Fruit fly (Drosophila melanogaster): ENCODE measurements around the gene alpha-Man-IIa.

dm6 chr3R:9388321-9388720 is 24.0 kb upstream of the alpha-Man-IIa start:
- no peak for TF ChIP-seq CG8388 (GFP tag; optimal IDR thresholded peaks at IDR 0.05)
- TF ChIP-seq pfk (GFP tag; optimal IDR thresholded peaks at IDR 0.05): no peak
- no peak for TF ChIP-seq ato (GFP tag; IDR thresholded peaks at IDR 0.05; ENCODE audit: partially characterized antibody)
- no peak for TF ChIP-seq bbx (GFP tag; IDR thresholded peaks at IDR 0.05; ENCODE audit: partially characterized antibody)
- no peak for TF ChIP-seq Dp (GFP tag; optimal IDR thresholded peaks at IDR 0.05)
- TF ChIP-seq lbe (GFP tag; optimal IDR thresholded peaks at IDR 0.05): no peak
- no peak for TF ChIP-seq Camta (GFP tag; optimal IDR thresholded peaks at IDR 0.05)
- TF ChIP-seq MTF-1 (GFP tag; optimal IDR thresholded peaks at IDR 0.05; ENCODE audit: borderline replicate concordance): no peak
- no peak for TF ChIP-seq ab (GFP tag; optimal IDR thresholded peaks at IDR 0.05)
- no peak for TF ChIP-seq lilli (GFP tag; optimal IDR thresholded peaks at IDR 0.05)
